Worm (Caenorhabditis elegans) whole organism, L4 larva: ENCODE measurements around the gene mex-5.

Experiments
- F37D6.2 ChIP-seq: sonication (generic microtip); optimal IDR thresholded peaks from 2 replicates; lab custom pipeline; 2016; ENCODE audit warnings: mild to moderate bottlenecking, missing genetic modification characterization, missing compliant biosample characterization
- F49E8.2 ChIP-seq: sonication (generic microtip); optimal IDR thresholded peaks from 2 replicates; lab custom pipeline; 2016; ENCODE audit warnings: missing compliant biosample characterization, mild to moderate bottlenecking, missing genetic modification characterization, borderline replicate concordance
- R02D3.7 ChIP-seq: fragments of 150-350 bp; sonication (generic microtip); optimal IDR thresholded peaks from 3 replicates; lab custom pipeline; 2014; ENCODE audit warnings: missing biosample characterization, missing genetic modification characterization
- T20F7.1 ChIP-seq: fragments of 200-800 bp; sonication (Bioruptor generic); optimal IDR thresholded peaks from 2 replicates; lab custom pipeline; 2018; ENCODE audit warnings: mild to moderate bottlenecking, missing genetic modification characterization, missing compliant biosample characterization
- Y48G9A.11 ChIP-seq: fragments of 200-800 bp; sonication (Bioruptor generic); IDR thresholded peaks from 2 replicates; pipeline ENCODE4 v1.3.6; 2022; ENCODE audit warnings: missing genetic modification reagents, missing genetic modification characterization, missing compliant biosample characterization
- Y5F2A.4 ChIP-seq: fragments of 200-800 bp; sonication (Bioruptor generic); optimal IDR thresholded peaks from 2 replicates; lab custom pipeline; 2018; ENCODE audit warnings: mild to moderate bottlenecking, missing genetic modification characterization, missing compliant biosample characterization
- Y75B8A.6 ChIP-seq: fragments of 200-800 bp; sonication (Bioruptor generic); IDR thresholded peaks from 2 replicates; pipeline ENCODE4 v1.3.6; 2022; ENCODE audit warnings: missing genetic modification reagents, missing genetic modification characterization, missing compliant biosample characterization
- ZK337.2 ChIP-seq: fragments of 200-800 bp; sonication (Bioruptor generic); IDR thresholded peaks from 2 replicates; pipeline ENCODE4 v1.3.6; 2022; ENCODE audit warnings: missing genetic modification reagents, missing genetic modification characterization, missing compliant biosample characterization
- ZK546.5 ChIP-seq, 2 experiments: sonication (generic microtip); optimal IDR thresholded peaks; 2 replicates each; lab custom pipeline; 2017; ENCODE audit warnings: missing biosample characterization in 2 of 2, missing genetic modification characterization in 2 of 2
- aha-1 ChIP-seq: fragments of 150-350 bp; peaks from one replicate; lab custom pipeline; 2014; ENCODE audit warnings: missing biosample characterization, missing genetic modification characterization
- aly-2 ChIP-seq: sonication (generic microtip); optimal IDR thresholded peaks from 2 replicates; lab custom pipeline; 2018; ENCODE audit warnings: missing biosample characterization, missing genetic modification characterization
- ama-1 ChIP-seq: fragments of 150-350 bp; optimal IDR thresholded peaks from 2 replicates; lab custom pipeline; 2014; ENCODE audit warnings: inconsistent platforms, mixed read lengths
- attf-4 ChIP-seq: sonication (generic microtip); optimal IDR thresholded peaks from 3 replicates; lab custom pipeline; 2017; ENCODE audit warnings: missing biosample characterization, missing genetic modification characterization
- ceh-20 ChIP-seq: fragments of 200-800 bp; sonication (Bioruptor generic); IDR thresholded peaks from 2 replicates; pipeline ENCODE4 v1.3.6; 2022; ENCODE audit warnings: missing genetic modification reagents, missing genetic modification characterization, missing compliant biosample characterization
- ceh-82 ChIP-seq: sonication (generic microtip); optimal IDR thresholded peaks from 2 replicates; lab custom pipeline; 2017; ENCODE audit warnings: missing biosample characterization, missing genetic modification characterization
- daf-12 ChIP-seq: fragments of 150-350 bp; optimal IDR thresholded peaks from 2 replicates; lab custom pipeline; 2014; ENCODE audit warnings: missing biosample characterization, missing genetic modification reagents, missing genetic modification characterization
- daf-16 ChIP-seq, 3 experiments: sonication (generic microtip); optimal IDR thresholded peaks; 2 replicates each; lab custom pipeline; 2016 to 2017; ENCODE audit warnings: missing genetic modification characterization in 3 of 3, missing genetic modification reagents in 3 of 3, mild to moderate bottlenecking in 2 of 3, missing compliant biosample characterization in 2 of 3, missing biosample characterization in 1 of 3, moderate library complexity in 1 of 3
- daf-8 ChIP-seq: fragments of 200-800 bp; sonication (Bioruptor generic); IDR thresholded peaks from 2 replicates; pipeline ENCODE4 v1.3.6; 2022; ENCODE audit warnings: missing genetic modification characterization, missing compliant biosample characterization
- dmd-6 ChIP-seq: fragments of 200-800 bp; sonication (Bioruptor generic); IDR thresholded peaks from 2 replicates; pipeline ENCODE4 v1.3.6; 2022; ENCODE audit warnings: missing genetic modification reagents, missing genetic modification characterization, missing compliant biosample characterization
- dmd-8 ChIP-seq: fragments of 200-800 bp; sonication (Bioruptor generic); IDR thresholded peaks from 2 replicates; pipeline ENCODE4 v1.3.6; 2022; ENCODE audit warnings: missing genetic modification characterization, missing compliant biosample characterization
- dmd-9 ChIP-seq: fragments of 200-800 bp; sonication (Bioruptor generic); IDR thresholded peaks from 2 replicates; pipeline ENCODE4 v1.3.6; 2022; ENCODE audit warnings: missing genetic modification reagents, missing genetic modification characterization, missing compliant biosample characterization
- dpl-1 ChIP-seq: fragments of 150-350 bp; optimal IDR thresholded peaks from 2 replicates; lab custom pipeline; 2014; ENCODE audit warnings: missing biosample characterization, missing genetic modification reagents, missing genetic modification characterization
- egl-27 ChIP-seq: sonication (generic microtip); optimal IDR thresholded peaks from 3 replicates; lab custom pipeline; 2017; ENCODE audit warnings: missing biosample characterization, missing genetic modification reagents, missing genetic modification characterization
- fkh-10 ChIP-seq: fragments of 150-350 bp; optimal IDR thresholded peaks from 2 replicates; lab custom pipeline; 2014; ENCODE audit warnings: missing biosample characterization, missing genetic modification reagents, missing genetic modification characterization
- hif-1 ChIP-seq, 2 experiments: sonication (generic microtip); optimal IDR thresholded peaks; 2 replicates each; lab custom pipeline; 2016 to 2017; ENCODE audit warnings: missing compliant biosample characterization in 2 of 2, missing genetic modification characterization in 2 of 2, missing genetic modification reagents in 2 of 2, missing genotype in 2 of 2, mild to moderate bottlenecking in 1 of 2
- hlh-11 ChIP-seq: fragments of 200-800 bp; sonication (Bioruptor generic); optimal IDR thresholded peaks from 2 replicates; lab custom pipeline; 2018; ENCODE audit warnings: mild to moderate bottlenecking, missing genetic modification characterization, missing compliant biosample characterization
- jun-1 ChIP-seq: fragments of 150-350 bp; optimal IDR thresholded peaks from 2 replicates; lab custom pipeline; 2014; ENCODE audit warnings: missing biosample characterization, missing genetic modification reagents, missing genetic modification characterization
- lim-7 ChIP-seq: fragments of 200-800 bp; sonication (Bioruptor generic); IDR thresholded peaks from 2 replicates; pipeline ENCODE4 v1.3.6; 2022; ENCODE audit warnings: missing genetic modification characterization, missing compliant biosample characterization
- lin-15B ChIP-seq: fragments of 150-350 bp; sonication (generic microtip); optimal IDR thresholded peaks from 3 replicates; lab custom pipeline; 2014; ENCODE audit warnings: missing biosample characterization, missing genetic modification characterization
- lin-38 ChIP-seq: fragments of 200-800 bp; sonication (Bioruptor generic); IDR thresholded peaks from 2 replicates; pipeline ENCODE4 v1.3.6; 2022; ENCODE audit warnings: missing genetic modification reagents, missing genetic modification characterization, missing compliant biosample characterization
- madf-5 ChIP-seq, 2 experiments: fragments of 200-800 bp; sonication (Bioruptor generic); IDR thresholded peaks; 2 replicates each; pipeline ENCODE4 v1.3.6; 2022; ENCODE audit warnings: missing compliant biosample characterization in 2 of 2, missing genetic modification characterization in 2 of 2
- nhr-102 ChIP-seq: sonication (generic microtip); optimal IDR thresholded peaks from 2 replicates; lab custom pipeline; 2016; ENCODE audit warnings: mild to moderate bottlenecking, missing genetic modification characterization, moderate library complexity, missing compliant biosample characterization
- nhr-111 ChIP-seq: fragments of 200-800 bp; sonication (Bioruptor generic); optimal IDR thresholded peaks from 2 replicates; lab custom pipeline; 2018; ENCODE audit warnings: mild to moderate bottlenecking, missing genetic modification characterization, missing compliant biosample characterization
- nhr-25 ChIP-seq: sonication (generic microtip); optimal IDR thresholded peaks from 2 replicates; lab custom pipeline; 2017; ENCODE audit warnings: missing genetic modification characterization, mild to moderate bottlenecking, missing compliant biosample characterization, antibody characterized with exemption, moderate library complexity, borderline replicate concordance; ENCODE audit not compliant: insufficient read depth
- nhr-6 ChIP-seq: fragments of 150-350 bp; optimal IDR thresholded peaks from 2 replicates; lab custom pipeline; 2014; ENCODE audit warnings: missing biosample characterization, missing genetic modification characterization
- nhr-76 ChIP-seq: fragments of 150-350 bp; optimal IDR thresholded peaks from 2 replicates; lab custom pipeline; 2014; ENCODE audit warnings: missing biosample characterization, missing genetic modification characterization
- nhr-77 ChIP-seq: fragments of 150-350 bp; optimal IDR thresholded peaks from 2 replicates; lab custom pipeline; 2014; ENCODE audit warnings: missing biosample characterization, missing genetic modification characterization
- pha-4 ChIP-seq, 2 experiments: fragments of 150-350 bp in 1 of 2; fragments of 200-800 bp in 1 of 2; sonication (Bioruptor generic) in 1 of 2; IDR thresholded peaks in 1 of 2; optimal IDR thresholded peaks in 1 of 2; 2 replicates each; pipeline versions ENCODE4 v1.3.6 to Lab custom; 2014 to 2022; ENCODE audit warnings: missing genetic modification characterization in 2 of 2, missing genetic modification reagents in 2 of 2, missing biosample characterization in 1 of 2, missing compliant biosample characterization in 1 of 2
- php-3 ChIP-seq: fragments of 200-800 bp; sonication (Bioruptor generic); IDR thresholded peaks from 2 replicates; pipeline ENCODE4 v1.3.6; 2022; ENCODE audit warnings: missing genetic modification reagents, missing genetic modification characterization, missing compliant biosample characterization
- rbr-2 ChIP-seq: sonication (generic microtip); optimal IDR thresholded peaks from 2 replicates; lab custom pipeline; 2016; ENCODE audit warnings: missing genotype, missing genetic modification characterization, missing compliant biosample characterization
- saeg-2 ChIP-seq: fragments of 200-800 bp; sonication (Bioruptor generic); IDR thresholded peaks from 2 replicates; pipeline ENCODE4 v1.3.6; 2022; ENCODE audit warnings: missing genetic modification reagents, missing genetic modification characterization, missing compliant biosample characterization
- sdz-12 ChIP-seq: fragments of 200-800 bp; sonication (Bioruptor generic); optimal IDR thresholded peaks from 2 replicates; lab custom pipeline; 2018; ENCODE audit warnings: mild to moderate bottlenecking, missing genetic modification characterization, missing compliant biosample characterization
- skn-1 ChIP-seq: fragments of 150-350 bp; optimal IDR thresholded peaks from 2 replicates; lab custom pipeline; 2014; ENCODE audit warnings: missing biosample characterization, missing genetic modification characterization
- snpc-4 ChIP-seq: fragments of 150-350 bp; optimal IDR thresholded peaks from 2 replicates; lab custom pipeline; 2014; ENCODE audit warnings: missing biosample characterization, missing genetic modification characterization
- spr-1 ChIP-seq: sonication (generic microtip); optimal IDR thresholded peaks from 2 replicates; lab custom pipeline; 2016; ENCODE audit warnings: mild to moderate bottlenecking, missing genetic modification characterization, missing compliant biosample characterization
- spr-3 ChIP-seq: fragments of 200-800 bp; sonication (Bioruptor generic); optimal IDR thresholded peaks from 2 replicates; lab custom pipeline; 2018; ENCODE audit warnings: mild to moderate bottlenecking, missing genetic modification characterization, missing compliant biosample characterization
- unc-39 ChIP-seq: sonication (generic microtip); optimal IDR thresholded peaks from 2 replicates; lab custom pipeline; 2017; ENCODE audit warnings: missing biosample characterization, missing genetic modification characterization
- zfp-2 ChIP-seq: sonication (generic microtip); optimal IDR thresholded peaks from 2 replicates; lab custom pipeline; 2016; ENCODE audit warnings: mild to moderate bottlenecking, missing genetic modification characterization, missing compliant biosample characterization
- zfp-3 ChIP-seq: fragments of 200-800 bp; sonication (Bioruptor generic); conservative IDR thresholded peaks from 2 replicates; pipeline ENCODE4 v1.3.6; 2022; ENCODE audit warnings: missing genetic modification reagents, missing genetic modification characterization, missing compliant biosample characterization
- zip-11 ChIP-seq: fragments of 200-800 bp; sonication (Bioruptor generic); IDR thresholded peaks from 2 replicates; pipeline ENCODE4 v1.3.6; 2022; ENCODE audit warnings: missing genetic modification characterization, missing compliant biosample characterization
- zip-2 ChIP-seq: fragments of 150-350 bp; optimal IDR thresholded peaks from 2 replicates; lab custom pipeline; 2014; ENCODE audit warnings: missing biosample characterization, missing genetic modification characterization

Gene mex-5

DNA sequence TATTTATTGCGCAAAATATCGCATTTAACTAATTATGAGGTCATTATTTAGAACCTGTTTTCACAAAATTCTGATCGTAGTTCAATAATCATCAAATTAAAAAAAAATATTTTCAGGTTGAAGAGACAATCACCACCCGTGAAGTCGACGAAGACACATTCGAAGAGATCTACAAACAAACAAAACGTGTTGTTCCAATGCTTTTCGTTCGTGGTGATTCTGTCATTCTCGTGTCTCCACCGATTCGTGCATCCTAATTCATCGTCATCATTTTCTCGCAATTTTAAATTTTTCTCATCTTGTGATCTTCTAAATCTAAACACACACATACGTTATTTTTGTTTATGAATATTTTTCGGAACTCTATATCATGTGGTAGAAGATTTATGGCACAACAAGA, 35.3 kb downstream of the mex-5 start (continued):
- TF ChIP-seq php-3 (GFP tag; lab: Robert Waterston, UW) (no peak), lin-15B (tag; lab: Kevin White, UChicago) (no peak), unc-39 (tag; lab: Kevin White, UChicago) (no peak), R02D3.7 (tag; lab: Kevin White, UChicago) (peak; percentile 33), zfp-3 (GFP tag; lab: Robert Waterston, UW) (peak; percentile 80), Y75B8A.6 (no peak), pha-4 (GFP tag; IDR thresholded peaks at IDR 0.05; lab: Robert Waterston, UW) (peak; percentile 42; the same call in 1 of the 2 replicates), pha-4 (tag; optimal IDR thresholded peaks at IDR 0.05; lab: Kevin White, UChicago) (no peak), aly-2 (no peak), zfp-2 (tag; lab: Kevin White, UChicago) (no peak), aha-1 (tag; lab: Kevin White, UChicago) (peak; percentile 95), Y48G9A.11 (GFP tag; lab: Robert Waterston, UW) (no peak), nhr-76 (tag; lab: Kevin White, UChicago) (no peak), hlh-11 (tag; lab: Kevin White, UChicago) (peak; percentile 39), zip-2 (tag; lab: Kevin White, UChicago) (peak; percentile 66), fkh-10 (GFP tag; lab: Kevin White, UChicago) (no peak), lin-38 (GFP tag; lab: Robert Waterston, UW) (peak; percentile 70), ZK546.5 (tag; optimal IDR thresholded peaks at IDR 0.05; lab: Kevin White, UChicago) (no peak), nhr-25 (tag; lab: Kevin White, UChicago) (no peak), nhr-77 (peak; percentile 60), T20F7.1 (GFP tag; lab: Kevin White, UChicago) (peak; percentile 43), dmd-8 (0 out of 2 replicates have a peak, but pooled peaks have one; percentile 35), daf-12 (no peak), spr-1 (tag; lab: Kevin White, UChicago) (peak; percentile 19), rbr-2 (tag; lab: Kevin White, UChicago) (no peak), Y5F2A.4 (GFP tag; lab: Kevin White, UChicago) (no peak), hif-1 (tag; optimal IDR thresholded peaks at IDR 0.05; lab: Kevin White, UChicago) (peak in 1 of 2 experiments; percentile 45), egl-27 (tag; lab: Kevin White, UChicago) (no peak), zip-11 (GFP tag; lab: Robert Waterston, UW) (no peak), F49E8.2 (tag; lab: Kevin White, UChicago) (no peak), nhr-6 (tag; lab: Kevin White, UChicago) (no peak), ZK337.2 (GFP tag; lab: Robert Waterston, UW) (no peak), dmd-9 (no peak), snpc-4 (tag; lab: Kevin White, UChicago) (no peak), sdz-12 (GFP tag; lab: Kevin White, UChicago) (peak; percentile 29), spr-3 (peak; percentile 18), jun-1 (tag; lab: Kevin White, UChicago) (peak; percentile 13), lim-7 (GFP tag; lab: Robert Waterston, UW) (no peak), ceh-82 (tag; lab: Kevin White, UChicago) (no peak), ceh-20 (peak; percentile 48; the same call in 1 of the 2 replicates), ama-1 (lab: Kevin White, UChicago) (peak; percentile 94), skn-1 (tag; lab: Kevin White, UChicago) (no peak), attf-4 (tag; lab: Kevin White, UChicago) (no peak), nhr-102 (tag; lab: Kevin White, UChicago) (peak; percentile 49), dpl-1 (no peak), madf-5 (GFP tag; IDR thresholded peaks at IDR 0.05; lab: Robert Waterston, UW) (no peak), dmd-6 (GFP tag; lab: Robert Waterston, UW) (peak; percentile 30; the same call in 1 of the 2 replicates), F37D6.2 (no peak), daf-8 (GFP tag; lab: Robert Waterston, UW) (no peak), daf-16 (GFP tag; optimal IDR thresholded peaks at IDR 0.05; lab: Kevin White, UChicago) (peak in 1 of 2 experiments; percentile 7), daf-16 (tag; optimal IDR thresholded peaks at IDR 0.05; lab: Kevin White, UChicago) (no peak), nhr-111 (GFP tag; lab: Kevin White, UChicago) (no peak), saeg-2 (no peak)
